Worm (Caenorhabditis elegans) whole organism, mixed stage, embryonic: ENCODE results near the gene K01D12.8.

Experiments used
- bed-3 ChIP-seq: fragments of 200-800 bp; sonication (Bioruptor generic); optimal IDR thresholded peaks from 3 replicates; lab custom pipeline; 2018; ENCODE audit warnings: mild to moderate bottlenecking, missing genetic modification characterization, moderate library complexity, missing compliant biosample characterization
- blmp-1 ChIP-seq: fragments of 150-350 bp; optimal IDR thresholded peaks from 2 replicates; lab custom pipeline; 2014; ENCODE audit warnings: missing biosample characterization, missing genetic modification characterization
- ceh-39 ChIP-seq: fragments of 150-350 bp; optimal IDR thresholded peaks from 2 replicates; lab custom pipeline; 2014; ENCODE audit warnings: missing biosample characterization, missing genetic modification characterization
- ceh-43 ChIP-seq: fragments of 200-800 bp; sonication (Bioruptor generic); optimal IDR thresholded peaks from 2 replicates; lab custom pipeline; 2018; ENCODE audit warnings: mild to moderate bottlenecking, missing genetic modification characterization, moderate library complexity, missing compliant biosample characterization
- ceh-83 ChIP-seq: fragments of 200-800 bp; sonication (Bioruptor generic); optimal IDR thresholded peaks from 2 replicates; lab custom pipeline; 2018; ENCODE audit warnings: mild to moderate bottlenecking, missing genetic modification characterization, missing compliant biosample characterization
- ces-1 ChIP-seq: fragments of 150-350 bp; optimal IDR thresholded peaks from 2 replicates; lab custom pipeline; 2014; ENCODE audit warnings: missing biosample characterization, missing genetic modification reagents, missing genetic modification characterization
- drap-1 ChIP-seq: fragments of 200-800 bp; sonication (Bioruptor generic); optimal IDR thresholded peaks from 3 replicates; lab custom pipeline; 2018; ENCODE audit warnings: mild to moderate bottlenecking, missing genetic modification characterization, missing compliant biosample characterization
- elt-1 ChIP-seq: sonication (generic microtip); optimal IDR thresholded peaks from 2 replicates; lab custom pipeline; 2017; ENCODE audit warnings: missing genetic modification characterization, mild to moderate bottlenecking, missing compliant biosample characterization, antibody characterized with exemption, moderate library complexity, borderline replicate concordance; ENCODE audit not compliant: insufficient read depth
- flh-1 ChIP-seq: fragments of 200-800 bp; sonication (Bioruptor generic); optimal IDR thresholded peaks from 2 replicates; lab custom pipeline; 2018; ENCODE audit warnings: mild to moderate bottlenecking, missing genetic modification characterization, moderate library complexity, missing compliant biosample characterization
- hlh-1 ChIP-seq: fragments of 150-350 bp; optimal IDR thresholded peaks from 2 replicates; lab custom pipeline; 2014; ENCODE audit warnings: missing biosample characterization, missing genetic modification reagents, missing genetic modification characterization
- lsy-2 ChIP-seq: fragments of 150-350 bp; optimal IDR thresholded peaks from 2 replicates; lab custom pipeline; 2014; ENCODE audit warnings: missing biosample characterization, missing genetic modification characterization
- mab-5 ChIP-seq: fragments of 150-350 bp; optimal IDR thresholded peaks from 2 replicates; lab custom pipeline; 2014; ENCODE audit warnings: missing biosample characterization, missing genetic modification characterization
- mep-1 ChIP-seq: fragments of 150-350 bp; optimal IDR thresholded peaks from 2 replicates; lab custom pipeline; 2017; ENCODE audit warnings: missing biosample characterization, missing genetic modification reagents, missing genetic modification characterization, inconsistent platforms
- mls-2 ChIP-seq: sonication (generic microtip); optimal IDR thresholded peaks from 2 replicates; lab custom pipeline; 2016; ENCODE audit warnings: mild to moderate bottlenecking, missing genetic modification characterization, moderate library complexity, missing compliant biosample characterization
- nhr-12 ChIP-seq: fragments of 150-350 bp; optimal IDR thresholded peaks from 2 replicates; lab custom pipeline; 2014; ENCODE audit warnings: missing biosample characterization, missing genetic modification characterization
- nhr-237 ChIP-seq: fragments of 150-350 bp; optimal IDR thresholded peaks from 2 replicates; lab custom pipeline; 2014; ENCODE audit warnings: missing biosample characterization, missing genetic modification characterization
- nhr-28 ChIP-seq: fragments of 150-350 bp; optimal IDR thresholded peaks from 2 replicates; lab custom pipeline; 2014; ENCODE audit warnings: missing biosample characterization, missing genetic modification characterization
- nhr-76 ChIP-seq: sonication (generic microtip); optimal IDR thresholded peaks from 2 replicates; lab custom pipeline; 2017; ENCODE audit warnings: missing biosample characterization, missing genetic modification characterization
- pha-4 ChIP-seq: fragments of 150-350 bp; optimal IDR thresholded peaks from 2 replicates; lab custom pipeline; 2018; ENCODE audit warnings: missing biosample characterization, missing genetic modification reagents, missing genetic modification characterization
- sem-2 ChIP-seq: fragments of 200-800 bp; sonication (Bioruptor generic); optimal IDR thresholded peaks from 2 replicates; lab custom pipeline; 2018; ENCODE audit warnings: mild to moderate bottlenecking, missing genetic modification characterization, missing compliant biosample characterization
- sptf-1 ChIP-seq: sonication (generic microtip); optimal IDR thresholded peaks from 2 replicates; lab custom pipeline; 2017; ENCODE audit warnings: mild to moderate bottlenecking, missing genetic modification characterization, moderate library complexity, missing compliant biosample characterization
- tbx-8 ChIP-seq: fragments of 200-800 bp; sonication (Bioruptor generic); optimal IDR thresholded peaks from 2 replicates; lab custom pipeline; 2018; ENCODE audit warnings: mild to moderate bottlenecking, missing genetic modification characterization, moderate library complexity, missing compliant biosample characterization
- unc-120 ChIP-seq: sonication (generic microtip); optimal IDR thresholded peaks from 2 replicates; lab custom pipeline; 2017; ENCODE audit warnings: missing genetic modification characterization, missing compliant biosample characterization; ENCODE audit not compliant: poor library complexity, severe bottlenecking
- unc-39 ChIP-seq: fragments of 150-350 bp; optimal IDR thresholded peaks from 2 replicates; lab custom pipeline; 2014; ENCODE audit warnings: missing biosample characterization, missing genetic modification characterization
- zip-8 ChIP-seq: fragments of 150-350 bp; optimal IDR thresholded peaks from 2 replicates; lab custom pipeline; 2014; ENCODE audit warnings: missing biosample characterization, missing genetic modification characterization
- ztf-11 ChIP-seq: fragments of 150-350 bp; optimal IDR thresholded peaks from 2 replicates; lab custom pipeline; 2014; ENCODE audit warnings: missing biosample characterization, missing genetic modification characterization

K01D12.8 gene

ce11 chrV:12400677-12401236, 1.7 kb upstream of the K01D12.8 start, which contains the start of the genes K01D12.20 and miga-1:
K01D12.20 (minus strand) TSS chrV:12400814.
miga-1 (minus strand) TSS chrV:12400859.
- TF ChIP-seq zip-8 (tag; lab: Kevin White, UChicago) (peak; percentile 71), drap-1 (GFP tag; lab: Kevin White, UChicago) (no peak)

ce11 chrV:12401383-12401782, 1.1 kb upstream of the K01D12.8 start, which contains the start of gene K01D12.7:
K01D12.7 (minus strand) TSS chrV:12401483.
- TF ChIP-seq blmp-1 (tag; lab: Kevin White, UChicago) (no peak), nhr-237 (tag; lab: Kevin White, UChicago) (no peak), sem-2 (GFP tag; lab: Kevin White, UChicago) (no peak), nhr-76 (tag; lab: Kevin White, UChicago) (no peak), pha-4 (tag; lab: Kevin White, UChicago) (no peak), zip-8 (tag; lab: Kevin White, UChicago) (no peak), ceh-43 (GFP tag; lab: Kevin White, UChicago) (no peak), elt-1 (tag; lab: Kevin White, UChicago) (no peak), ceh-83 (no peak), tbx-8 (no peak), lsy-2 (no peak), hlh-1 (tag; lab: Kevin White, UChicago) (no peak), unc-39 (tag; lab: Kevin White, UChicago) (no peak)

ce11 chrV:12404544-12404943, 2.1 kb downstream of the K01D12.8 start, which contains the start of gene K01D12.9:
K01D12.9 (minus strand) TSS chrV:12404644.
- no peak for TF ChIP-seq blmp-1 (tag; lab: Kevin White, UChicago)
- no peak for TF ChIP-seq ceh-43 (GFP tag; lab: Kevin White, UChicago)
- no peak for TF ChIP-seq lsy-2
- no peak for TF ChIP-seq ceh-39
- no peak for TF ChIP-seq nhr-12 (tag; lab: Kevin White, UChicago)
- TF ChIP-seq mep-1 (tag; lab: Kevin White, UChicago) = no peak

- TF ChIP-seq bed-3 (GFP tag; lab: Kevin White, UChicago) (no peak), ceh-83 (no peak), nhr-28 (tag; lab: Kevin White, UChicago) (no peak), unc-39 (tag; lab: Kevin White, UChicago) (no peak), mls-2 (tag; lab: Kevin White, UChicago) (no peak)
Measured at ce11 chrV:12405929-12406328, 3.5 kb downstream of the K01D12.8 start, which contains the start of gene K01D12.10. K01D12.10 (plus strand) TSS chrV:12406229.

ce11 chrV:12406514-12406913, 4.1 kb downstream of the K01D12.8 start:
- TF ChIP-seq sptf-1 (tag; lab: Kevin White, UChicago) (peak; percentile 11), mep-1 (tag; lab: Kevin White, UChicago) (no peak)
- TF ChIP-seq, all 35 proteins: peak for 1

DNA sequence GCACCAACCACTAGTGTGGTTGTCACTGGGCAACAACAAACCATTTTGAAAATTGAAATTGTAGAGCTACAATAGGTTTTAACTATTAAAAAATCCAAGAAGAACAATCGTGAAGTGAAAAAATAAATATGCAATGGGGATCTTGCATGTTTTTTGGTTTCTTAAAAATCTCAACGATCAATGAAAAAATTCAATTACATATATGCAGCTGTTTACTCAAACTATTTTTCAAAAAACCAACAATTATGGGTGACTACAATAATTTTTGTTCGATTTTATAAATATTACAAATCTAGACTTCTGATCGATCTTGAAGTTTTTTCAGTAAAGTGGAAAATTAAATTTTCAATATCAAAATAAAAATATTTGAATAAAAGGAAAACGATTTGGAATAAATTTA, 6.1 kb downstream of the K01D12.8 start, which contains the start of gene cdr-4:
Gene cdr-4 (minus strand): TSS at position 101 of the 400 bp plus-strand sequence.
- no peak for TF ChIP-seq flh-1 (GFP tag; lab: Kevin White, UChicago)
- no peak for TF ChIP-seq zip-8 (tag; lab: Kevin White, UChicago)
- TF ChIP-seq mep-1 (tag; lab: Kevin White, UChicago) = no peak
- no peak for TF ChIP-seq pha-4 (tag; lab: Kevin White, UChicago)
- TF ChIP-seq mab-5 = no peak
- TF ChIP-seq nhr-237 (tag; lab: Kevin White, UChicago) = no peak

DNA sequence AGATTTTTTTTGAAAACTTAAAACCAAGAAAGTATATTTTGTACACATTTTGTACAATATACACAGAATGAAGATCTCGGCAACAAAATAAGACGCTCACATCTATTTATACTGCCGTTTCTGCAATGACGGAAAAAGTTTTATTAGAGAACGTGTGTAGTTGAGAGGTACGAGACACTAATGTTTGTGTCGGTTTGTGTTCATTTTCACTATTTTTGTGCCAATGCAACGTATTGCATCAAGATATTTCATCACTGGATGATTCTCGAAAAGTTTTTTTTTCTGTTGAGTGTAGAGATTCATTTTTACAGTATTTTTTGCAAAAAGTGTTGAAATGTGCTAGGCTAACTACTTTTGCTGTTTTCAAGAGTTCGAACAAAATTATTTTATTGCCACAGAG, 6.5 kb downstream of the K01D12.8 start:
- TF ChIP-seq ceh-43 (GFP tag; lab: Kevin White, UChicago) (no peak), sptf-1 (tag; lab: Kevin White, UChicago) (no peak), unc-120 (tag; lab: Kevin White, UChicago) (no peak), mep-1 (tag; lab: Kevin White, UChicago) (no peak), bed-3 (GFP tag; lab: Kevin White, UChicago) (no peak), ztf-11 (tag; lab: Kevin White, UChicago) (no peak), unc-39 (tag; lab: Kevin White, UChicago) (no peak), nhr-12 (tag; lab: Kevin White, UChicago) (no peak), ceh-39 (no peak), ces-1 (no peak)
